Worm (Caenorhabditis elegans) whole organism, young adult: ENCODE data around the gene M03C11.3.

Experiments
- B0019.2 ChIP-seq: fragments of 200-800 bp; sonication (Bioruptor generic); conservative IDR thresholded peaks from 2 replicates; pipeline ENCODE4 v1.3.6; 2022; ENCODE audit warnings: missing genetic modification reagents, missing genetic modification characterization, missing compliant biosample characterization
- B0261.1 ChIP-seq: sonication (generic microtip); optimal IDR thresholded peaks from 2 replicates; lab custom pipeline; 2016; ENCODE audit warnings: mild to moderate bottlenecking, missing genetic modification characterization, moderate library complexity, missing compliant biosample characterization
- B0336.3 ChIP-seq: fragments of 200-800 bp; sonication (Bioruptor generic); IDR thresholded peaks from 2 replicates; pipeline ENCODE4 v1.3.6; 2022; ENCODE audit warnings: missing genetic modification characterization, missing compliant biosample characterization
- C06A6.2 ChIP-seq: fragments of 200-800 bp; sonication (Bioruptor generic); conservative IDR thresholded peaks from 2 replicates; pipeline ENCODE4 v1.3.6; 2022; ENCODE audit warnings: missing genetic modification characterization, missing compliant biosample characterization
- C17E4.6 ChIP-seq: fragments of 200-800 bp; sonication (Bioruptor generic); IDR thresholded peaks from 2 replicates; pipeline ENCODE4 v1.3.6; 2022; ENCODE audit warnings: missing genetic modification reagents, missing genetic modification characterization, missing compliant biosample characterization
- F33H1.4 ChIP-seq: fragments of 200-800 bp; sonication (Bioruptor generic); IDR thresholded peaks from 2 replicates; pipeline ENCODE4 v1.3.6; 2022; ENCODE audit warnings: missing genetic modification reagents, missing genetic modification characterization, missing compliant biosample characterization
- F37B4.10 ChIP-seq: fragments of 200-800 bp; sonication (Bioruptor generic); IDR thresholded peaks from 2 replicates; pipeline ENCODE4 v1.3.6; 2022; ENCODE audit warnings: missing genetic modification characterization, missing compliant biosample characterization
- F39B2.1 ChIP-seq: fragments of 200-800 bp; sonication (Bioruptor generic); IDR thresholded peaks from 2 replicates; pipeline ENCODE4 v1.3.6; 2022; ENCODE audit warnings: missing genetic modification reagents, missing genetic modification characterization, missing compliant biosample characterization
- F49E8.2 ChIP-seq: sonication (generic microtip); optimal IDR thresholded peaks from 3 replicates; lab custom pipeline; 2017; ENCODE audit warnings: missing genetic modification characterization, mild to moderate bottlenecking, missing compliant biosample characterization, antibody characterized with exemption, moderate library complexity; ENCODE audit not compliant: insufficient read depth
- F57C9.4 ChIP-seq: sonication (generic microtip); optimal IDR thresholded peaks from 2 replicates; lab custom pipeline; 2017; ENCODE audit warnings: mild to moderate bottlenecking, missing genetic modification characterization, missing compliant biosample characterization
- K12H6.12 ChIP-seq: fragments of 200-800 bp; sonication (Bioruptor generic); optimal IDR thresholded peaks from 2 replicates; lab custom pipeline; 2018; ENCODE audit warnings: mild to moderate bottlenecking, missing genetic modification characterization, missing compliant biosample characterization
- T07F8.4 ChIP-seq: sonication (generic microtip); optimal IDR thresholded peaks from 2 replicates; lab custom pipeline; 2016; ENCODE audit warnings: mild to moderate bottlenecking, missing genetic modification characterization, moderate library complexity, missing compliant biosample characterization
- Y53G8AR.9 ChIP-seq: fragments of 200-800 bp; sonication (Bioruptor generic); conservative IDR thresholded peaks from 2 replicates; pipeline ENCODE4 v1.3.6; 2022; ENCODE audit warnings: missing genetic modification reagents, missing genetic modification characterization, missing compliant biosample characterization
- Y56A3A.18 ChIP-seq: fragments of 200-800 bp; sonication (Bioruptor generic); IDR thresholded peaks from 2 replicates; pipeline ENCODE4 v1.3.6; 2022; ENCODE audit warnings: missing genetic modification reagents, missing genetic modification characterization, missing compliant biosample characterization
- Y95B8A.8 ChIP-seq: fragments of 200-800 bp; sonication (Bioruptor generic); IDR thresholded peaks from 2 replicates; pipeline ENCODE4 v1.3.6; 2022; ENCODE audit warnings: missing genetic modification reagents, missing genetic modification characterization, missing compliant biosample characterization
- ZK185.1 ChIP-seq: sonication (generic microtip); optimal IDR thresholded peaks from 2 replicates; lab custom pipeline; 2016; ENCODE audit warnings: mild to moderate bottlenecking, missing genetic modification characterization, missing compliant biosample characterization; ENCODE audit not compliant: poor library complexity, severe bottlenecking
- akir-1 ChIP-seq: fragments of 200-800 bp; sonication (Bioruptor generic); optimal IDR thresholded peaks from 2 replicates; lab custom pipeline; 2018; ENCODE audit warnings: mild to moderate bottlenecking, missing genetic modification characterization, moderate library complexity, missing compliant biosample characterization
- atf-7 ChIP-seq: sonication (generic microtip); optimal IDR thresholded peaks from 2 replicates; lab custom pipeline; 2017; ENCODE audit warnings: mild to moderate bottlenecking, missing genetic modification characterization, missing compliant biosample characterization
- attf-5 ChIP-seq: fragments of 200-800 bp; sonication (Bioruptor generic); optimal IDR thresholded peaks from 2 replicates; lab custom pipeline; 2018; ENCODE audit warnings: mild to moderate bottlenecking, missing genetic modification characterization, missing compliant biosample characterization
- attf-6 ChIP-seq: fragments of 200-800 bp; sonication (Bioruptor generic); IDR thresholded peaks from 2 replicates; pipeline ENCODE4 v1.3.6; 2022; ENCODE audit warnings: missing genetic modification reagents, missing genetic modification characterization, missing compliant biosample characterization
- bed-2 ChIP-seq: fragments of 200-800 bp; sonication (Bioruptor generic); IDR thresholded peaks from 2 replicates; pipeline ENCODE4 v1.3.6; 2022; ENCODE audit warnings: missing genetic modification reagents, missing genetic modification characterization, missing compliant biosample characterization
- cebp-2 ChIP-seq: fragments of 200-800 bp; sonication (Bioruptor generic); IDR thresholded peaks from 2 replicates; pipeline ENCODE4 v1.3.6; 2022; ENCODE audit warnings: missing genetic modification characterization, missing compliant biosample characterization
- ceh-100 ChIP-seq: fragments of 200-800 bp; sonication (Bioruptor generic); IDR thresholded peaks from 2 replicates; pipeline ENCODE4 v1.3.6; 2022; ENCODE audit warnings: missing genetic modification reagents, missing genetic modification characterization, missing compliant biosample characterization
- ceh-79 ChIP-seq: sonication (generic microtip); optimal IDR thresholded peaks from 2 replicates; lab custom pipeline; 2017; ENCODE audit warnings: mild to moderate bottlenecking, missing genetic modification characterization, missing compliant biosample characterization
- die-1 ChIP-seq: sonication (generic microtip); optimal IDR thresholded peaks from 2 replicates; lab custom pipeline; 2016; ENCODE audit warnings: missing genotype, mild to moderate bottlenecking, missing genetic modification characterization, missing compliant biosample characterization
- dpl-1 ChIP-seq: fragments of 150-350 bp; optimal IDR thresholded peaks from 2 replicates; lab custom pipeline; 2014; ENCODE audit warnings: missing biosample characterization, missing genetic modification reagents, missing genetic modification characterization
- efl-1 ChIP-seq: fragments of 150-350 bp; optimal IDR thresholded peaks from 2 replicates; lab custom pipeline; 2014; ENCODE audit warnings: missing biosample characterization, missing genetic modification reagents, missing genetic modification characterization
- egl-18 ChIP-seq: fragments of 200-800 bp; sonication (Bioruptor generic); IDR thresholded peaks from 2 replicates; pipeline ENCODE4 v1.3.6; 2022; ENCODE audit warnings: missing genetic modification reagents, missing genetic modification characterization, missing compliant biosample characterization
- egrh-3 ChIP-seq: fragments of 200-800 bp; sonication (Bioruptor generic); IDR thresholded peaks from 2 replicates; pipeline ENCODE4 v1.3.6; 2022; ENCODE audit warnings: missing genetic modification reagents, missing genetic modification characterization, missing compliant biosample characterization
- gei-17 ChIP-seq: fragments of 200-800 bp; sonication (Bioruptor generic); optimal IDR thresholded peaks from 2 replicates; lab custom pipeline; 2018; ENCODE audit warnings: mild to moderate bottlenecking, missing genetic modification characterization, missing compliant biosample characterization
- hmg-20 ChIP-seq: fragments of 200-800 bp; sonication (Bioruptor generic); IDR thresholded peaks from 2 replicates; pipeline ENCODE4 v1.3.6; 2022; ENCODE audit warnings: missing genetic modification reagents, missing genetic modification characterization, missing compliant biosample characterization
- hsf-1 ChIP-seq: fragments of 200-800 bp; sonication (Bioruptor generic); IDR thresholded peaks from 2 replicates; pipeline ENCODE4 v1.3.6; 2022; ENCODE audit warnings: missing genetic modification reagents, missing genetic modification characterization, missing compliant biosample characterization
- let-607 ChIP-seq, 2 experiments: fragments of 200-800 bp in 1 of 2; sonication (Bioruptor generic) in 1 of 2; sonication (generic microtip) in 1 of 2; optimal IDR thresholded peaks; 2 replicates each; lab custom pipeline; 2016 to 2018; ENCODE audit warnings: mild to moderate bottlenecking in 2 of 2, missing compliant biosample characterization in 2 of 2, missing genetic modification characterization in 2 of 2, moderate library complexity in 2 of 2, missing genotype in 1 of 2
- lin-35 ChIP-seq, 3 experiments: fragments of 150-350 bp in 2 of 3; sonication (generic microtip) in 1 of 3; optimal IDR thresholded peaks; 2 replicates each; lab custom pipeline; 2014 to 2018; ENCODE audit warnings: missing biosample characterization in 3 of 3, missing genetic modification characterization in 3 of 3, missing genetic modification reagents in 3 of 3
- lin-40 ChIP-seq: sonication (generic microtip); optimal IDR thresholded peaks from 2 replicates; lab custom pipeline; 2016; ENCODE audit warnings: missing genetic modification characterization, mild to moderate bottlenecking, missing compliant biosample characterization, missing genotype, missing genetic modification reagents
- lsl-1 ChIP-seq: fragments of 200-800 bp; sonication (Bioruptor generic); optimal IDR thresholded peaks from 2 replicates; lab custom pipeline; 2018; ENCODE audit warnings: mild to moderate bottlenecking, missing genetic modification characterization, moderate library complexity, missing compliant biosample characterization
- madf-10 ChIP-seq: sonication (generic microtip); optimal IDR thresholded peaks from 2 replicates; lab custom pipeline; 2016; ENCODE audit warnings: mild to moderate bottlenecking, missing genetic modification characterization, missing compliant biosample characterization
- madf-8 ChIP-seq: fragments of 200-800 bp; sonication (Bioruptor generic); conservative IDR thresholded peaks from 2 replicates; pipeline ENCODE4 v1.3.6; 2022; ENCODE audit warnings: missing genetic modification reagents, missing genetic modification characterization, missing compliant biosample characterization
- nfyb-1 ChIP-seq: fragments of 200-800 bp; sonication (Bioruptor generic); IDR thresholded peaks from 2 replicates; pipeline ENCODE4 v1.3.6; 2022; ENCODE audit warnings: missing genetic modification reagents, missing genetic modification characterization, missing compliant biosample characterization
- pha-4 ChIP-seq: fragments of 150-350 bp; sonication (generic microtip); optimal IDR thresholded peaks from 2 replicates; lab custom pipeline; 2014; ENCODE audit warnings: missing biosample characterization, missing genetic modification reagents, missing genetic modification characterization
- rec-8 ChIP-seq, 2 experiments: sonication (generic microtip); optimal IDR thresholded peaks; 2 replicates each; lab custom pipeline; 2016; ENCODE audit warnings: mild to moderate bottlenecking in 2 of 2, missing genetic modification characterization in 2 of 2, missing genetic modification reagents in 2 of 2, missing genotype in 2 of 2, missing biosample characterization in 1 of 2, missing compliant biosample characterization in 1 of 2, moderate library complexity in 1 of 2
- repo-1 ChIP-seq: sonication (generic microtip); optimal IDR thresholded peaks from 2 replicates; lab custom pipeline; 2017; ENCODE audit warnings: mild to moderate bottlenecking, missing genetic modification characterization, missing compliant biosample characterization
- sea-2 ChIP-seq: fragments of 200-800 bp; sonication (Bioruptor generic); IDR thresholded peaks from 2 replicates; pipeline ENCODE4 v1.3.6; 2022; ENCODE audit warnings: missing genetic modification characterization, missing compliant biosample characterization
- somi-1 ChIP-seq: fragments of 200-800 bp; sonication (Bioruptor generic); optimal IDR thresholded peaks from 2 replicates; lab custom pipeline; 2018; ENCODE audit warnings: mild to moderate bottlenecking, missing genetic modification characterization, missing compliant biosample characterization
- sptf-2 ChIP-seq: fragments of 200-800 bp; sonication (Bioruptor generic); optimal IDR thresholded peaks from 2 replicates; lab custom pipeline; 2018; ENCODE audit warnings: mild to moderate bottlenecking, missing genetic modification characterization, missing compliant biosample characterization
- tlf-1 ChIP-seq: fragments of 200-800 bp; sonication (Bioruptor generic); optimal IDR thresholded peaks from 2 replicates; lab custom pipeline; 2018; ENCODE audit warnings: mild to moderate bottlenecking, missing genetic modification characterization, missing compliant biosample characterization
- unc-62 ChIP-seq: fragments of 150-350 bp; optimal IDR thresholded peaks from 2 replicates; lab custom pipeline; 2014; ENCODE audit warnings: missing biosample characterization, missing genetic modification reagents, missing genetic modification characterization
- xnd-1 ChIP-seq: sonication (generic microtip); optimal IDR thresholded peaks from 2 replicates; lab custom pipeline; 2016; ENCODE audit warnings: missing genotype, missing genetic modification reagents, missing genetic modification characterization, missing compliant biosample characterization
- ztf-18 ChIP-seq: sonication (generic microtip); optimal IDR thresholded peaks from 2 replicates; lab custom pipeline; 2016; ENCODE audit warnings: missing genotype, mild to moderate bottlenecking, missing genetic modification characterization, missing compliant biosample characterization
- ztf-22 ChIP-seq: fragments of 200-800 bp; sonication (Bioruptor generic); optimal IDR thresholded peaks from 2 replicates; lab custom pipeline; 2018; ENCODE audit warnings: mild to moderate bottlenecking, missing genetic modification characterization, moderate library complexity, missing compliant biosample characterization

The M03C11.3 gene

ce11 chrIII:10407198-10407663, 2.4 kb downstream of the M03C11.3 start, which contains the start of gene hat-1 (continued):
- TF ChIP-seq attf-6 (GFP tag; lab: Robert Waterston, UW) (peak; percentile 83), Y56A3A.18 (GFP tag; lab: Robert Waterston, UW) (peak; percentile 90), B0019.2 (GFP tag; lab: Robert Waterston, UW) (peak; percentile 97), T07F8.4 (no peak), unc-62 (GFP tag; lab: Kevin White, UChicago) (no peak), pha-4 (tag; lab: Kevin White, UChicago) (peak; percentile 76), madf-8 (peak; percentile 84), lin-40 (peak; percentile 97), cebp-2 (GFP tag; lab: Robert Waterston, UW) (no peak), ztf-22 (no peak), repo-1 (tag; lab: Kevin White, UChicago) (peak; percentile 87), attf-5 (GFP tag; lab: Kevin White, UChicago) (peak; percentile 99), B0336.3 (peak; percentile 99), madf-10 (tag; lab: Kevin White, UChicago) (peak; percentile 79), akir-1 (no peak), ceh-79 (tag; lab: Kevin White, UChicago) (no peak), sea-2 (GFP tag; lab: Robert Waterston, UW) (peak; percentile 71; the same call in 1 of the 2 replicates), egl-18 (GFP tag; lab: Robert Waterston, UW) (0 out of 2 replicates have a peak, but pooled peaks have one; percentile 53), efl-1 (peak; percentile 81), F57C9.4 (no peak), gei-17 (peak; percentile 85), bed-2 (GFP tag; lab: Robert Waterston, UW) (no peak), xnd-1 (peak; percentile 82), dpl-1 (GFP tag; lab: Kevin White, UChicago) (peak; percentile 87), C06A6.2 (GFP tag; lab: Robert Waterston, UW) (peak; percentile 89), somi-1 (GFP tag; lab: Kevin White, UChicago) (peak; percentile 91), ceh-100 (GFP tag; lab: Robert Waterston, UW) (peak; percentile 88), tlf-1 (peak; percentile 96), egrh-3 (GFP tag; lab: Robert Waterston, UW) (peak; percentile 54; the same call in 1 of the 2 replicates), F37B4.10 (GFP tag; lab: Robert Waterston, UW) (no peak), nfyb-1 (GFP tag; lab: Robert Waterston, UW) (peak; percentile 97), C17E4.6 (GFP tag; lab: Robert Waterston, UW) (peak; percentile 91), K12H6.12 (peak; percentile 89), B0261.1 (peak; percentile 4), hmg-20 (GFP tag; lab: Robert Waterston, UW) (0 out of 2 replicates have a peak, but pooled peaks have one; percentile 50), hsf-1 (peak; percentile 84), rec-8 (tag; optimal IDR thresholded peaks at IDR 0.05; lab: Kevin White, UChicago) (peak in 1 of 2 experiments; percentile 55)

- TF ChIP-seq F33H1.4 (GFP tag; lab: Robert Waterston, UW): 0 out of 2 replicates have a peak, but pooled peaks have one; percentile 9
- TF ChIP-seq sptf-2 (GFP tag; lab: Kevin White, UChicago): no peak
- peak; percentile 25 for TF ChIP-seq ztf-18
- TF ChIP-seq Y95B8A.8 (GFP tag; lab: Robert Waterston, UW): no peak
- TF ChIP-seq ZK185.1 (tag; lab: Kevin White, UChicago): peak; percentile 26
- TF ChIP-seq madf-8: no peak
- peak in 1 of 2 experiments; percentile 40 for TF ChIP-seq let-607 (tag; optimal IDR thresholded peaks at IDR 0.05; lab: Kevin White, UChicago)
- no peak for TF ChIP-seq F39B2.1
- TF ChIP-seq die-1: no peak
- TF ChIP-seq F49E8.2 (tag; lab: Kevin White, UChicago): no peak
- TF ChIP-seq atf-7: no peak
- TF ChIP-seq lsl-1 (GFP tag; lab: Kevin White, UChicago): no peak
- TF ChIP-seq Y53G8AR.9: 0 out of 2 replicates have a peak, but pooled peaks have one; percentile 23
- peak in 1 of 3 experiments; percentile 42 for TF ChIP-seq lin-35 (GFP tag; optimal IDR thresholded peaks at IDR 0.05; lab: Kevin White, UChicago)
- no peak for TF ChIP-seq cebp-2 (GFP tag; lab: Robert Waterston, UW)
These were observed 11.0 kb downstream of the M03C11.3 start, which contains the start of gene ymel-1 for ce11 chrIII:10415822-10416221. TSS of gene ymel-1 (plus strand) at chrIII:10416139.
